Worm (Caenorhabditis elegans): ENCODE data around the gene pigw-1.

DNA sequence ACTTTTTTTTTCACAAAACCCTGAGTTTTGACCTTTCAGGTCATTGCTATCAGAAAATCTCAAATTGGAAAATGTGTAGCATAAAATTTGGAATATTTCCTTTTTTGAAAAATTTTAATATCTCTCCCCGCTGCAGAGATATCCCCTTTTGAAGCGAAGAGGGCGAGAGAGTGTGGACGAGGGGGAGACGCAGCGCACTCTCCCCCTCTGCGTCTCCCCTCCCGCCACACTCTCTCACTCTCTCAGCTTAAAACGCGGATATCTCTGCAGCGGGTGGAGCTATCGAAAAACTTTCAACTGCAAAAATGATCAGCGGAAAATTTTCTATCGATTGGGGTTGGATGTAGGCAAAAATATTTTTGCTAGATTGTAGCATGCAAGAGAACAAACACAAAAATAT is 38.1 kb upstream of the pigw-1 start:
- TF ChIP-seq tlf-1 (GFP tag; optimal IDR thresholded peaks at IDR 0.05) (no peak), nhr-179 (tag; optimal IDR thresholded peaks at IDR 0.05) (no peak), nhr-90 (tag; optimal IDR thresholded peaks at IDR 0.05) (no peak), F10E7.11 (tag; optimal IDR thresholded peaks at IDR 0.05) (no peak), dpl-1 (GFP tag; optimal IDR thresholded peaks at IDR 0.05) (no peak)
